Worm (Caenorhabditis elegans): Measurements from ENCODE around the gene C18B2.5.

The C18B2.5 gene

DNA sequence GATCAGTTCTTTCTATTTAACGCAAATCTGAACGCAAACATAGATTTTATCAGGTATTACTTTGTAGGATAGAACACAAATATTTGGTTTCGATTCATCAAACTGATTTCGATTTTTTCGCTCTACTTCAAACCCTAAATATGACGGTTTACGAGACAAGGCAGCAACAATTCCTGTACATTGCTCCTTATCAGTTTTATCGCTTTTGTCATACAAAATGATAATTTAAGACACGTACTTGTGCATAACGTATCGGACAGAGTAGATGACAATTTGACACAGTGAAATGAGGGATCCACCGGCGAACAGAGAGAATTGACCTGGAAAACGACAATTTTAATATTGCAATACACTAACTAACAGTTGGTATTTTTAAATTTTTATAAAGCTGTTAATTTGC is 2.8 kb upstream of the C18B2.5 start:
- TF ChIP-seq scrt-1 (GFP tag; IDR thresholded peaks at IDR 0.05) (no peak), tbx-11 (GFP tag; IDR thresholded peaks at IDR 0.05) (no peak), hmg-4 (GFP tag; optimal IDR thresholded peaks at IDR 0.05) (no peak), sea-1 (GFP tag; conservative IDR thresholded peaks at IDR 0.05) (no peak), hmbx-1 (tag; optimal IDR thresholded peaks at IDR 0.05) (no peak), aly-1 (tag; optimal IDR thresholded peaks at IDR 0.05) (no peak), flt-1 (GFP tag; IDR thresholded peaks at IDR 0.05) (no peak), ceh-13 (GFP tag; optimal IDR thresholded peaks at IDR 0.05) (no peak), F13C5.2 (tag; optimal IDR thresholded peaks at IDR 0.05) (no peak), hnd-1 (tag; optimal IDR thresholded peaks at IDR 0.05) (no peak), tbx-37 (GFP tag; conservative IDR thresholded peaks at IDR 0.05) (no peak), ama-1 (optimal IDR thresholded peaks at IDR 0.05) (no peak), B0310.2 (tag; optimal IDR thresholded peaks at IDR 0.05) (no peak), pes-1 (GFP tag; IDR thresholded peaks at IDR 0.05) (no peak), tra-4 (tag; optimal IDR thresholded peaks at IDR 0.05) (no peak), ceh-36 (tag; optimal IDR thresholded peaks at IDR 0.05) (no peak), ets-7 (tag; optimal IDR thresholded peaks at IDR 0.05) (no peak)

- TF ChIP-seq tbx-11 (GFP tag; IDR thresholded peaks at IDR 0.05): no peak
- TF ChIP-seq hmbx-1 (tag; optimal IDR thresholded peaks at IDR 0.05): no peak
- no peak for TF ChIP-seq F13C5.2 (tag; optimal IDR thresholded peaks at IDR 0.05)
- no peak for TF ChIP-seq ama-1 (optimal IDR thresholded peaks at IDR 0.05)
- TF ChIP-seq sea-1 (GFP tag; conservative IDR thresholded peaks at IDR 0.05): no peak
- TF ChIP-seq tbx-37 (GFP tag; conservative IDR thresholded peaks at IDR 0.05): no peak
- no peak for TF ChIP-seq scrt-1 (GFP tag; IDR thresholded peaks at IDR 0.05)
- TF ChIP-seq ets-7 (tag; optimal IDR thresholded peaks at IDR 0.05): no peak
- TF ChIP-seq flt-1 (GFP tag; IDR thresholded peaks at IDR 0.05): no peak
- no peak for TF ChIP-seq ceh-13 (GFP tag; optimal IDR thresholded peaks at IDR 0.05)
These were observed 848 bp upstream of the C18B2.5 start for ce11 chrX:3611740-3612139.

ce11 chrX:3610442-3610841 is 450 bp downstream of the C18B2.5 start:
- TF ChIP-seq aly-1 (tag; optimal IDR thresholded peaks at IDR 0.05): no peak
- TF ChIP-seq ceh-36 (tag; optimal IDR thresholded peaks at IDR 0.05): no peak

DNA sequence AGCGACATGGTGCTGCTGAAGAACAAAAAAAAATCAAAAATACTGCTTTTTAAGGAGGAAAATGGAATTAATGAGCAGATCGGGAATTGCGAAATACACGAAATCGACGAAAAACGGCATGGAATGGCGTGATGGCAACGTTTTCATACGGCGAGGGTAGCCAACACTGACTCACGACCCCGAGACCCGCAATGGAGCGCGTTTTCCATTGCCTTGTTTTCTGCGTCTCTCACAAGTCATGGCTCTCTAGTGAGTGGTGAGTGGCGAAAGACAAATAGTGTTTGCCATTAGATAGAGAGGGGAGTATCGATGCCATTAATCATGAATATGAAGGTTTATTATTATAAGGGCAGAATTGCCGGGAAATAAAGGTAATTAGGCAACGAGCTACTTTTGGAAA is 5.2 kb downstream of the C18B2.5 start, which contains the start of gene C18B2.4:
Gene C18B2.4, minus strand, starts transcription at position 15 of the 400 bp plus-strand sequence.
- TF ChIP-seq hmg-4 (GFP tag; optimal IDR thresholded peaks at IDR 0.05) (peak; percentile 39), tbx-37 (GFP tag; conservative IDR thresholded peaks at IDR 0.05) (0 out of 2 replicates have a peak, but pooled peaks have one; percentile 14), F13C5.2 (tag; optimal IDR thresholded peaks at IDR 0.05) (peak; percentile 7), scrt-1 (GFP tag; IDR thresholded peaks at IDR 0.05) (no peak)

DNA sequence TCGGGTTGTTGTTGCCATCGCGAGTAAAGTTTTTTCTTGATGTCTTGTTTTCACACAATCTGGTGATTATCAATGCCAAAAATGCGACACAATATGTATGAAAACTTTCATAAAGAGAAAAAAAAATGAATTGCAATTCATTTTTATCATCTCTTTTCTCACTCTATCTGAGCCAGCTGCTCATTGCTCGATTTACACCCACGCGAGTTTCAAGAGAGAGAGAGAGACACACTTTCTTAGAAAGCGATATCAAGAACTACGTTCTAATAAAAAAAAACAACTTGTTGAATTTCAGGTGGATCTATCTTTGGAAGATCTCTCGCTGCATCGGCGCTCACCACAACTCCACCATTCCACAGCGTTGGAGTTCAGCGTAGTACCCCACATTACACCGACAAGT is 8.3 kb downstream of the C18B2.5 start:
- TF ChIP-seq scrt-1 (GFP tag; IDR thresholded peaks at IDR 0.05) (no peak), ets-7 (tag; optimal IDR thresholded peaks at IDR 0.05) (no peak), sea-1 (GFP tag; conservative IDR thresholded peaks at IDR 0.05) (no peak), hmg-4 (GFP tag; optimal IDR thresholded peaks at IDR 0.05) (no peak), ceh-36 (tag; optimal IDR thresholded peaks at IDR 0.05) (no peak), hnd-1 (tag; optimal IDR thresholded peaks at IDR 0.05) (no peak), flt-1 (GFP tag; IDR thresholded peaks at IDR 0.05) (no peak)

DNA sequence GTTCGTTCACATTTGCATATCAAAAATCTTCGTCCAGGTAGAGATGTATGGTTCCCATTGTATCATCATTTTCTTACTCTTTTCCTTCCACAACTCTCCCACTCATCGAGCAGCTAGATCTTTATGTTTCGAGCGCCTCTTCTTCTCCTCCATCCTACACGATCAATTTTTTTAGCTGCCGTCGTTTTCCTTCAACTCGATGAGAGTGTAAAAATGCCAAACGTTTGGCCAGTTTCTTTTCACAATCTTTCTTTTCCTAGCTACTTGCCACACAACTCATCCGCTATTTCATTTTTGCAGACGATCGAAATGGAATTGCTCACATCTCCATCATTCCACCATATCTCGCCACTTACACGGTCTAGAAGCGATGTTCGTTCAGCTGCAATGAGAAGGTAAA is 9.4 kb downstream of the C18B2.5 start, which contains the start of gene C18B2.3:
Gene C18B2.3, plus strand, starts transcription at position 301 of the 400 bp plus-strand sequence.
- TF ChIP-seq aly-1 (tag; optimal IDR thresholded peaks at IDR 0.05): no peak
- no peak for TF ChIP-seq tbx-11 (GFP tag; IDR thresholded peaks at IDR 0.05)
- no peak for TF ChIP-seq pes-1 (GFP tag; IDR thresholded peaks at IDR 0.05)
- no peak for TF ChIP-seq tra-4 (tag; optimal IDR thresholded peaks at IDR 0.05)
- no peak for TF ChIP-seq ceh-13 (GFP tag; optimal IDR thresholded peaks at IDR 0.05)
- TF ChIP-seq F13C5.2 (tag; optimal IDR thresholded peaks at IDR 0.05): no peak
- TF ChIP-seq sea-1 (GFP tag; conservative IDR thresholded peaks at IDR 0.05): no peak
- no peak for TF ChIP-seq scrt-1 (GFP tag; IDR thresholded peaks at IDR 0.05)
- TF ChIP-seq hmbx-1 (tag; optimal IDR thresholded peaks at IDR 0.05): no peak
- TF ChIP-seq ama-1 (optimal IDR thresholded peaks at IDR 0.05): no peak
- TF ChIP-seq B0310.2 (tag; optimal IDR thresholded peaks at IDR 0.05): no peak
- TF ChIP-seq ceh-36 (tag; optimal IDR thresholded peaks at IDR 0.05): no peak
- no peak for TF ChIP-seq ets-7 (tag; optimal IDR thresholded peaks at IDR 0.05)
- TF ChIP-seq tbx-37 (GFP tag; conservative IDR thresholded peaks at IDR 0.05): no peak
- TF ChIP-seq hmg-4 (GFP tag; optimal IDR thresholded peaks at IDR 0.05): no peak
- TF ChIP-seq flt-1 (GFP tag; IDR thresholded peaks at IDR 0.05): no peak
- TF ChIP-seq hnd-1 (tag; optimal IDR thresholded peaks at IDR 0.05): no peak

- TF ChIP-seq tra-4 (tag; optimal IDR thresholded peaks at IDR 0.05): no peak
- TF ChIP-seq F13C5.2 (tag; optimal IDR thresholded peaks at IDR 0.05): no peak
These were observed 10.5 kb downstream of the C18B2.5 start, which contains the start of gene cgr-1 for ce11 chrX:3600390-3600789. Gene cgr-1, minus strand, starts transcription at chrX:3600457.

DNA sequence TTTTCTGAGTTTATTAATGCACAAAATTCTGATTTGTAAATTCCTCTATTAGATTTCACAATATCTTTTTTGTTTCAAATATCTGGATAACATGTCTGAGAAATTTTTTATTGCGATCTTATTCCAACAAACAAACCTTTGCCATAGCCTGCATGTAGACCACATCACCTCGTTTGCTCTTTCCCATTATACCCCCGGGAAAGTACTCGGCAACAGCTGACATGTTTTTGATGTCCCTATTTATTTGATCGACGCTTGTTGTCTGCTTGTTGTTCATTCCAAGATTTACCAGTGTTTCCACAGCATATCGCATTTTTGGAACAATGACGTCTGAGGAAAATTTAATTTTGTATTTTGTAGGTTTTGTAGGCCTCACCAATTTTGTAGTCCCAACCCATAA is 11.0 kb downstream of the C18B2.5 start:
- TF ChIP-seq ets-7 (tag; optimal IDR thresholded peaks at IDR 0.05): no peak
- no peak for TF ChIP-seq tbx-11 (GFP tag; IDR thresholded peaks at IDR 0.05)
- no peak for TF ChIP-seq ceh-13 (GFP tag; optimal IDR thresholded peaks at IDR 0.05)
- TF ChIP-seq B0310.2 (tag; optimal IDR thresholded peaks at IDR 0.05): no peak
- TF ChIP-seq pes-1 (GFP tag; IDR thresholded peaks at IDR 0.05): no peak
- TF ChIP-seq hmbx-1 (tag; optimal IDR thresholded peaks at IDR 0.05): no peak
- no peak for TF ChIP-seq ceh-36 (tag; optimal IDR thresholded peaks at IDR 0.05)
- TF ChIP-seq tra-4 (tag; optimal IDR thresholded peaks at IDR 0.05): no peak
- TF ChIP-seq sea-1 (GFP tag; conservative IDR thresholded peaks at IDR 0.05): no peak
- TF ChIP-seq ama-1 (optimal IDR thresholded peaks at IDR 0.05): no peak
- no peak for TF ChIP-seq flt-1 (GFP tag; IDR thresholded peaks at IDR 0.05)
- TF ChIP-seq F13C5.2 (tag; optimal IDR thresholded peaks at IDR 0.05): no peak
- no peak for TF ChIP-seq hnd-1 (tag; optimal IDR thresholded peaks at IDR 0.05)
- no peak for TF ChIP-seq hmg-4 (GFP tag; optimal IDR thresholded peaks at IDR 0.05)
- TF ChIP-seq scrt-1 (GFP tag; IDR thresholded peaks at IDR 0.05): no peak
- no peak for TF ChIP-seq tbx-37 (GFP tag; conservative IDR thresholded peaks at IDR 0.05)
- no peak for TF ChIP-seq aly-1 (tag; optimal IDR thresholded peaks at IDR 0.05)

Data from whole organism, early embryonic.